Fruit fly (Drosophila melanogaster): ENCODE results near the gene stc.

- no peak for TF ChIP-seq CTCF (optimal IDR thresholded peaks at IDR 0.05)
- TF ChIP-seq CG8478 (optimal IDR thresholded peaks at IDR 0.05) = no peak
Observed at dm6 chr2L:15074465-15074864, 38.8 kb upstream of the stc start, which contains the start of gene wwk.
